Worm (Caenorhabditis elegans) whole organism, L4 larva: Measurements from ENCODE around the gene msp-31.

Source experiments
- F26F4.8 ChIP-seq: fragments of 200-800 bp; sonication (Bioruptor generic); conservative IDR thresholded peaks from 2 replicates; pipeline ENCODE4 v1.3.6; 2022; ENCODE audit warnings: missing genetic modification characterization, missing compliant biosample characterization
- F44E2.7 ChIP-seq: fragments of 200-800 bp; sonication (Bioruptor generic); IDR thresholded peaks from 2 replicates; pipeline ENCODE4 v2.1.2; 2022; ENCODE audit warnings: missing genetic modification characterization, missing compliant biosample characterization
- Y105C5A.15 ChIP-seq: fragments of 200-800 bp; sonication (Bioruptor generic); IDR thresholded peaks from 2 replicates; pipeline ENCODE4 v1.3.6; 2022; ENCODE audit warnings: missing genetic modification characterization, missing compliant biosample characterization
- Y5F2A.4 ChIP-seq: fragments of 200-800 bp; sonication (Bioruptor generic); optimal IDR thresholded peaks from 2 replicates; lab custom pipeline; 2018; ENCODE audit warnings: mild to moderate bottlenecking, missing genetic modification characterization, missing compliant biosample characterization
- ZK546.5 ChIP-seq, 2 experiments: sonication (generic microtip); optimal IDR thresholded peaks; 2 replicates each; lab custom pipeline; 2017; ENCODE audit warnings: missing biosample characterization in 2 of 2, missing genetic modification characterization in 2 of 2
- attf-4 ChIP-seq: sonication (generic microtip); optimal IDR thresholded peaks from 3 replicates; lab custom pipeline; 2017; ENCODE audit warnings: missing biosample characterization, missing genetic modification characterization
- ceh-20 ChIP-seq: fragments of 200-800 bp; sonication (Bioruptor generic); IDR thresholded peaks from 2 replicates; pipeline ENCODE4 v1.3.6; 2022; ENCODE audit warnings: missing genetic modification reagents, missing genetic modification characterization, missing compliant biosample characterization
- ceh-32 ChIP-seq: sonication (generic microtip); optimal IDR thresholded peaks from 2 replicates; lab custom pipeline; 2016; ENCODE audit warnings: mild to moderate bottlenecking, missing genetic modification characterization, missing compliant biosample characterization; ENCODE audit not compliant: poor library complexity
- ceh-82 ChIP-seq: sonication (generic microtip); optimal IDR thresholded peaks from 2 replicates; lab custom pipeline; 2017; ENCODE audit warnings: missing biosample characterization, missing genetic modification characterization
- cey-2 ChIP-seq: sonication (generic microtip); optimal IDR thresholded peaks from 3 replicates; lab custom pipeline; 2017; ENCODE audit warnings: missing genetic modification characterization, mild to moderate bottlenecking, missing compliant biosample characterization, antibody characterized with exemption, borderline replicate concordance; ENCODE audit not compliant: insufficient read depth
- daf-12 ChIP-seq: fragments of 150-350 bp; optimal IDR thresholded peaks from 2 replicates; lab custom pipeline; 2014; ENCODE audit warnings: missing biosample characterization, missing genetic modification reagents, missing genetic modification characterization
- daf-16 ChIP-seq, 3 experiments: sonication (generic microtip); optimal IDR thresholded peaks; 2 replicates each; lab custom pipeline; 2016 to 2017; ENCODE audit warnings: missing genetic modification characterization in 3 of 3, missing genetic modification reagents in 3 of 3, mild to moderate bottlenecking in 2 of 3, missing compliant biosample characterization in 2 of 3, missing biosample characterization in 1 of 3, moderate library complexity in 1 of 3
- daf-8 ChIP-seq: fragments of 200-800 bp; sonication (Bioruptor generic); IDR thresholded peaks from 2 replicates; pipeline ENCODE4 v1.3.6; 2022; ENCODE audit warnings: missing genetic modification characterization, missing compliant biosample characterization
- dmd-6 ChIP-seq: fragments of 200-800 bp; sonication (Bioruptor generic); IDR thresholded peaks from 2 replicates; pipeline ENCODE4 v1.3.6; 2022; ENCODE audit warnings: missing genetic modification reagents, missing genetic modification characterization, missing compliant biosample characterization
- dmd-9 ChIP-seq: fragments of 200-800 bp; sonication (Bioruptor generic); IDR thresholded peaks from 2 replicates; pipeline ENCODE4 v1.3.6; 2022; ENCODE audit warnings: missing genetic modification reagents, missing genetic modification characterization, missing compliant biosample characterization
- egl-27 ChIP-seq: sonication (generic microtip); optimal IDR thresholded peaks from 3 replicates; lab custom pipeline; 2017; ENCODE audit warnings: missing biosample characterization, missing genetic modification reagents, missing genetic modification characterization
- hlh-30 ChIP-seq: sonication (generic microtip); optimal IDR thresholded peaks from 2 replicates; lab custom pipeline; 2017; ENCODE audit warnings: antibody characterized with exemption, mild to moderate bottlenecking, missing genetic modification characterization, missing compliant biosample characterization; ENCODE audit not compliant: insufficient read depth
- hmg-1.1 ChIP-seq: fragments of 200-800 bp; sonication (Bioruptor generic); IDR thresholded peaks from 2 replicates; pipeline ENCODE4 v1.3.6; 2022; ENCODE audit warnings: missing genetic modification reagents, missing genetic modification characterization, missing compliant biosample characterization
- jun-1 ChIP-seq: fragments of 150-350 bp; optimal IDR thresholded peaks from 2 replicates; lab custom pipeline; 2014; ENCODE audit warnings: missing biosample characterization, missing genetic modification reagents, missing genetic modification characterization
- lim-7 ChIP-seq: fragments of 200-800 bp; sonication (Bioruptor generic); IDR thresholded peaks from 2 replicates; pipeline ENCODE4 v1.3.6; 2022; ENCODE audit warnings: missing genetic modification characterization, missing compliant biosample characterization
- lin-13 ChIP-seq: fragments of 150-350 bp; optimal IDR thresholded peaks from 2 replicates; lab custom pipeline; 2014; ENCODE audit warnings: missing biosample characterization, missing genetic modification reagents, missing genetic modification characterization
- lin-15B ChIP-seq: fragments of 150-350 bp; sonication (generic microtip); optimal IDR thresholded peaks from 3 replicates; lab custom pipeline; 2014; ENCODE audit warnings: missing biosample characterization, missing genetic modification characterization
- lin-38 ChIP-seq: fragments of 200-800 bp; sonication (Bioruptor generic); IDR thresholded peaks from 2 replicates; pipeline ENCODE4 v1.3.6; 2022; ENCODE audit warnings: missing genetic modification reagents, missing genetic modification characterization, missing compliant biosample characterization
- mdl-1 ChIP-seq, 2 experiments: fragments of 150-350 bp in 1 of 2; sonication (generic microtip) in 1 of 2; optimal IDR thresholded peaks; 2 replicates each; lab custom pipeline; 2014 to 2017; ENCODE audit warnings: missing biosample characterization in 2 of 2, missing genetic modification characterization in 2 of 2
- mdt-29 ChIP-seq: fragments of 200-800 bp; sonication (Bioruptor generic); IDR thresholded peaks from 2 replicates; pipeline ENCODE4 v1.3.6; 2022; ENCODE audit warnings: missing genetic modification reagents, missing genetic modification characterization, missing compliant biosample characterization
- mes-2 ChIP-seq: sonication (generic microtip); optimal IDR thresholded peaks from 2 replicates; lab custom pipeline; 2016; ENCODE audit warnings: missing genotype, mild to moderate bottlenecking, missing genetic modification characterization, missing compliant biosample characterization; ENCODE audit not compliant: poor library complexity, severe bottlenecking
- mxl-2 ChIP-seq: fragments of 200-800 bp; sonication (Bioruptor generic); conservative IDR thresholded peaks from 2 replicates; pipeline ENCODE4 v1.3.6; 2022; ENCODE audit warnings: missing genetic modification reagents, missing genetic modification characterization, missing compliant biosample characterization
- nhr-11 ChIP-seq: fragments of 150-350 bp; optimal IDR thresholded peaks from 2 replicates; lab custom pipeline; 2014; ENCODE audit warnings: missing biosample characterization, missing genetic modification characterization
- nhr-111 ChIP-seq: fragments of 200-800 bp; sonication (Bioruptor generic); optimal IDR thresholded peaks from 2 replicates; lab custom pipeline; 2018; ENCODE audit warnings: mild to moderate bottlenecking, missing genetic modification characterization, missing compliant biosample characterization
- nhr-237 ChIP-seq: sonication (generic microtip); optimal IDR thresholded peaks from 2 replicates; lab custom pipeline; 2017; ENCODE audit warnings: missing biosample characterization, missing genetic modification characterization
- nhr-28 ChIP-seq: fragments of 150-350 bp; optimal IDR thresholded peaks from 2 replicates; lab custom pipeline; 2014; ENCODE audit warnings: missing biosample characterization, missing genetic modification characterization
- nhr-42 ChIP-seq: fragments of 200-800 bp; sonication (Bioruptor generic); IDR thresholded peaks from 2 replicates; pipeline ENCODE4 v1.3.6; 2022; ENCODE audit warnings: missing genetic modification characterization, missing compliant biosample characterization
- nhr-48 ChIP-seq: sonication (generic microtip); optimal IDR thresholded peaks from 2 replicates; lab custom pipeline; 2016; ENCODE audit warnings: mild to moderate bottlenecking, missing genetic modification characterization, missing compliant biosample characterization
- nhr-77 ChIP-seq: fragments of 150-350 bp; optimal IDR thresholded peaks from 2 replicates; lab custom pipeline; 2014; ENCODE audit warnings: missing biosample characterization, missing genetic modification characterization
- pha-4 ChIP-seq, 2 experiments: fragments of 150-350 bp in 1 of 2; fragments of 200-800 bp in 1 of 2; sonication (Bioruptor generic) in 1 of 2; IDR thresholded peaks in 1 of 2; optimal IDR thresholded peaks in 1 of 2; 2 replicates each; pipeline versions ENCODE4 v1.3.6 to Lab custom; 2014 to 2022; ENCODE audit warnings: missing genetic modification characterization in 2 of 2, missing genetic modification reagents in 2 of 2, missing biosample characterization in 1 of 2, missing compliant biosample characterization in 1 of 2
- rbr-2 ChIP-seq: sonication (generic microtip); optimal IDR thresholded peaks from 2 replicates; lab custom pipeline; 2016; ENCODE audit warnings: missing genotype, missing genetic modification characterization, missing compliant biosample characterization
- saeg-2 ChIP-seq: fragments of 200-800 bp; sonication (Bioruptor generic); IDR thresholded peaks from 2 replicates; pipeline ENCODE4 v1.3.6; 2022; ENCODE audit warnings: missing genetic modification reagents, missing genetic modification characterization, missing compliant biosample characterization
- set-16 ChIP-seq: fragments of 200-800 bp; sonication (Bioruptor generic); IDR thresholded peaks from 2 replicates; pipeline ENCODE4 v1.3.6; 2022; ENCODE audit warnings: missing genetic modification reagents, missing genetic modification characterization, missing compliant biosample characterization
- snpc-1.2 ChIP-seq: fragments of 200-800 bp; sonication (Bioruptor generic); IDR thresholded peaks from 2 replicates; pipeline ENCODE4 v1.3.6; 2022; ENCODE audit warnings: missing genetic modification reagents, missing genetic modification characterization, missing compliant biosample characterization
- snpc-4 ChIP-seq: fragments of 150-350 bp; optimal IDR thresholded peaks from 2 replicates; lab custom pipeline; 2014; ENCODE audit warnings: missing biosample characterization, missing genetic modification characterization
- tag-97 ChIP-seq: fragments of 200-800 bp; sonication (Bioruptor generic); IDR thresholded peaks from 2 replicates; pipeline ENCODE4 v1.3.6; 2022; ENCODE audit warnings: missing genetic modification characterization, missing compliant biosample characterization
- unc-130 ChIP-seq: sonication (generic microtip); optimal IDR thresholded peaks from 2 replicates; lab custom pipeline; 2016; ENCODE audit warnings: missing genetic modification reagents, missing genetic modification characterization, missing compliant biosample characterization
- unc-39 ChIP-seq: sonication (generic microtip); optimal IDR thresholded peaks from 2 replicates; lab custom pipeline; 2017; ENCODE audit warnings: missing biosample characterization, missing genetic modification characterization
- unc-62 ChIP-seq, 3 experiments: fragments of 150-350 bp in 1 of 3; sonication (generic microtip); optimal IDR thresholded peaks in 2 of 3; peaks in 1 of 3; 1 replicate in 1 of 3; 2 replicates in 2 of 3; lab custom pipeline; 2014 to 2017; ENCODE audit warnings: missing biosample characterization in 3 of 3, missing genetic modification characterization in 3 of 3, missing genetic modification reagents in 3 of 3, missing genotype in 1 of 3
- zag-1 ChIP-seq: fragments of 150-350 bp; optimal IDR thresholded peaks from 2 replicates; lab custom pipeline; 2014; ENCODE audit warnings: missing biosample characterization, missing genetic modification characterization
- zfp-2 ChIP-seq: sonication (generic microtip); optimal IDR thresholded peaks from 2 replicates; lab custom pipeline; 2016; ENCODE audit warnings: mild to moderate bottlenecking, missing genetic modification characterization, missing compliant biosample characterization
- zip-11 ChIP-seq: fragments of 200-800 bp; sonication (Bioruptor generic); IDR thresholded peaks from 2 replicates; pipeline ENCODE4 v1.3.6; 2022; ENCODE audit warnings: missing genetic modification characterization, missing compliant biosample characterization
- zip-2 ChIP-seq: fragments of 150-350 bp; optimal IDR thresholded peaks from 2 replicates; lab custom pipeline; 2014; ENCODE audit warnings: missing biosample characterization, missing genetic modification characterization
- ztf-7 ChIP-seq: fragments of 150-350 bp; optimal IDR thresholded peaks from 2 replicates; lab custom pipeline; 2014; ENCODE audit warnings: missing biosample characterization, missing genetic modification characterization

msp-31 gene

DNA sequence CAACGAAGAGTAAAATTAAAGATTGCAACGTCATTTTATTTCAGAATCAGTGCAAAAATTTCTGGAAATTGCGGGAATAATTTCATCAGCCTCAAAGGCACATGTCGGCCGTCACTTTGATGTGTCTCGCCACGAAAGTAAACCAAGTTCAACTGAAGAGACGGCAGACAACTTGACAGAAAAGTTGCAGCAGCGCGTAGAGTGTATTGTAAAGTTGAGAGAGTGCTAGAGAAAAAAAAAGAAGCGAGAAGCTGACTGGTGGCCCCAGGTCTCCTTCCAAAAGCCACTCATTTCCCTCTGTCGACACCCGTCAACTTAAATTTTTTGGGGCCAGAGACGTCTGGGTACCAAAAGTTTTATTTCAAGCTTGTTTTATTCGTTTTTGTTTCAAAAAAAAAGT lies 12.1 kb downstream of the msp-31 start (continued):
- peak; percentile 71 for TF ChIP-seq nhr-11
- no peak for TF ChIP-seq daf-8
- TF ChIP-seq nhr-237: no peak
- TF ChIP-seq nhr-111 (GFP tag; lab: Kevin White, UChicago): no peak
- no peak for TF ChIP-seq F26F4.8
- peak; percentile 79 for TF ChIP-seq hmg-1.1
- TF ChIP-seq attf-4: no peak
- peak; percentile 37; the same call in 1 of the 2 replicates for TF ChIP-seq pha-4 (GFP tag; IDR thresholded peaks at IDR 0.05; lab: Robert Waterston, UW)
- peak; percentile 23 for TF ChIP-seq pha-4 (tag; optimal IDR thresholded peaks at IDR 0.05; lab: Kevin White, UChicago)
- no peak for TF ChIP-seq F44E2.7 (GFP tag; lab: Robert Waterston, UW)
- peak; percentile 89 for TF ChIP-seq hlh-30 (tag; lab: Kevin White, UChicago)
- TF ChIP-seq daf-16 (GFP tag; optimal IDR thresholded peaks at IDR 0.05; lab: Kevin White, UChicago): peak in 1 of 2 experiments; percentile 16
- TF ChIP-seq daf-16 (tag; optimal IDR thresholded peaks at IDR 0.05; lab: Kevin White, UChicago): peak; percentile 64
- TF ChIP-seq unc-130 (GFP tag; lab: Kevin White, UChicago): peak; percentile 64
- peak; percentile 58; the same call in 1 of the 2 replicates for TF ChIP-seq mdt-29 (GFP tag; lab: Robert Waterston, UW)
- peak in 1 of 2 experiments; percentile 98 for TF ChIP-seq unc-62 (GFP tag; optimal IDR thresholded peaks at IDR 0.05 in 1 of 2; lab: Kevin White, UChicago)
- TF ChIP-seq unc-62 (tag; optimal IDR thresholded peaks at IDR 0.05; lab: Kevin White, UChicago): no peak
- TF ChIP-seq daf-12 (tag; lab: Kevin White, UChicago): no peak
- TF ChIP-seq mxl-2 (GFP tag; lab: Robert Waterston, UW): no peak
- TF ChIP-seq saeg-2 (GFP tag; lab: Robert Waterston, UW): no peak
- peak; percentile 7 for TF ChIP-seq snpc-4 (tag; lab: Kevin White, UChicago)
- TF ChIP-seq ztf-7 (tag; lab: Kevin White, UChicago): no peak
- TF ChIP-seq ceh-32 (tag; lab: Kevin White, UChicago): no peak
- TF ChIP-seq snpc-1.2 (GFP tag; lab: Robert Waterston, UW): no peak
- TF ChIP-seq zfp-2 (tag; lab: Kevin White, UChicago): no peak
- no peak for TF ChIP-seq jun-1 (tag; lab: Kevin White, UChicago)
- TF ChIP-seq mes-2: peak; percentile 79
- no peak for TF ChIP-seq ceh-82 (tag; lab: Kevin White, UChicago)
- no peak for TF ChIP-seq nhr-42 (GFP tag; lab: Robert Waterston, UW)
- no peak for TF ChIP-seq tag-97
- TF ChIP-seq lin-38 (GFP tag; lab: Robert Waterston, UW): peak; percentile 74
- TF ChIP-seq lin-13 (GFP tag; lab: Kevin White, UChicago): peak; percentile 60
- TF ChIP-seq dmd-6 (GFP tag; lab: Robert Waterston, UW): peak; percentile 66
- TF ChIP-seq ceh-20 (GFP tag; lab: Robert Waterston, UW): peak; percentile 66; the same call in 1 of the 2 replicates
- peak; percentile 13 for TF ChIP-seq nhr-48
- TF ChIP-seq zip-11 (GFP tag; lab: Robert Waterston, UW): no peak
- TF ChIP-seq zip-2 (tag; lab: Kevin White, UChicago): no peak
- no peak for TF ChIP-seq Y105C5A.15 (GFP tag; lab: Robert Waterston, UW)
- peak; percentile 77 for TF ChIP-seq nhr-77
- TF ChIP-seq rbr-2 (tag; lab: Kevin White, UChicago): peak; percentile 64
- no peak for TF ChIP-seq ZK546.5 (tag; optimal IDR thresholded peaks at IDR 0.05; lab: Kevin White, UChicago)
- TF ChIP-seq Y5F2A.4 (GFP tag; lab: Kevin White, UChicago): no peak
- no peak for TF ChIP-seq unc-39 (tag; lab: Kevin White, UChicago)
- no peak for TF ChIP-seq egl-27
- peak; percentile 73 for TF ChIP-seq nhr-28
- no peak for TF ChIP-seq cey-2 (tag; lab: Kevin White, UChicago)
- TF ChIP-seq lim-7 (GFP tag; lab: Robert Waterston, UW): no peak
- peak; percentile 37 to 86 for TF ChIP-seq mdl-1 (tag; optimal IDR thresholded peaks at IDR 0.05; lab: Kevin White, UChicago)
- 0 out of 2 replicates have a peak, but pooled peaks have one; percentile 11 for TF ChIP-seq set-16 (GFP tag; lab: Robert Waterston, UW)
- no peak for TF ChIP-seq zag-1
- no peak for TF ChIP-seq lin-15B (tag; lab: Kevin White, UChicago)
- no peak for TF ChIP-seq dmd-9 (GFP tag; lab: Robert Waterston, UW)
